Fruit fly (Drosophila melanogaster): ENCODE data around the gene ATPsynGL.

The ATPsynGL gene

dm6 chr2L:7741437-7741836, 5.6 kb upstream of the ATPsynGL start, which contains the start of gene Acp1:
Gene Acp1, minus strand, starts transcription at chr2L:7741537.
- TF ChIP-seq CG11093 (GFP tag; IDR thresholded peaks at IDR 0.05) (no peak), Jarid2 (GFP tag; optimal IDR thresholded peaks at IDR 0.05) (no peak)

DNA sequence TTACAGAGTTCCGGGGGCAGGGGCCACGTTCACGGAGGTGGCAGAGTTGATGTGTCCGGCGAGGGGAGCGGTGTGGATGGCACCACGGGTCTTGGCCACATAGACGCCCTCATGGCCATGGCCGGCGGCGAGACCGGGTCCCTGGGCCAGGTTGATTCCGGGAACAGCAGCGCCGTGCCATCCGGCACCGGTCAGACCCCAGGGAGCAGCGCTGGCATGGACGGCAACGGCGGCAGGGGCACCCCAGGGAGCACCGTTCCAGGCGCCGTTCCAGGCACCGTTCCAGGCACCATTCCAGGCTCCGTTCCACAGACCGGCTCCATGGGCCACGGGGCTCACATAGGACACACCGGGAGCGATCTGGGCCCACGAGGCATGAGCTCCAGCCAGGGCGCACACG, 2.9 kb upstream of the ATPsynGL start:
- no peak for TF ChIP-seq slbo (GFP tag; IDR thresholded peaks at IDR 0.05)
- peak; percentile 73 for TF ChIP-seq Hr39 (optimal IDR thresholded peaks at IDR 0.05)
- 0 out of 2 replicates have a peak, but pooled peaks have one; percentile 8 for TF ChIP-seq CG6272 (GFP tag; IDR thresholded peaks at IDR 0.05)
- peak; percentile 24; the same call in 1 of the 2 replicates for TF ChIP-seq Dref (GFP tag; IDR thresholded peaks at IDR 0.05)
- TF ChIP-seq zf30C (GFP tag; optimal IDR thresholded peaks at IDR 0.05) = no peak
- TF ChIP-seq CG11456 (GFP tag; IDR thresholded peaks at IDR 0.05) = 0 out of 3 replicates have a peak, but pooled peaks have one; percentile 65
- TF ChIP-seq CG31365 (tag; optimal IDR thresholded peaks at IDR 0.05) = no peak
- peak; percentile 13; the same call in 1 of the 2 replicates for TF ChIP-seq lmd (GFP tag; IDR thresholded peaks at IDR 0.05)

DNA sequence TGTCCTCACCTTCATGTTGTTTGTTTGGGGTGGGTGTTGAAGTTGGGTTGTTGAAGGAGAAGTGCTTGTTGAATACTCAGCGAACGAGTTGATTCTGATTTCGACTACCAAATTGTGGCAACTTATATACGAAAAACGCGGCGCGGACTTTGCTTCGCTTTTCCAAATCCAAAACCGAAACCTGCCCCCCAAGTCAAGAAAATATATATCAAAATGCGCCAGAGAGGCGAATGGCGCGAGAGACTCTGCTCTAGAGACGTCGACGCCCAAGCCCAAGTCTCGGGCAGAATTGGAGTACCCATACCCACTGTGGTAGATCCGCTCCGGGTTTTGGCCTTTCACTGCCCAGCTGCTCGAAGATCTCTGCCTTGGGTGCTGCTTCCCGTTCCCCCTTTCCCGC, 2.3 kb upstream of the ATPsynGL start, which contains the start of gene CG7214:
Gene CG7214 (minus strand): TSS at position 101 of the 400 bp plus-strand sequence.
- TF ChIP-seq CG17385 (GFP tag; optimal IDR thresholded peaks at IDR 0.05) = no peak
- TF ChIP-seq CG31441 (GFP tag; IDR thresholded peaks at IDR 0.05) = no peak
- no peak for TF ChIP-seq CG1233 (GFP tag; optimal IDR thresholded peaks at IDR 0.05)
- TF ChIP-seq ftz-f1 (GFP tag; optimal IDR thresholded peaks at IDR 0.05) = no peak
- TF ChIP-seq lmd (GFP tag; IDR thresholded peaks at IDR 0.05) = 0 out of 2 replicates have a peak, but pooled peaks have one; percentile 9
- 0 out of 2 replicates have a peak, but pooled peaks have one; percentile 25 for TF ChIP-seq Dref (GFP tag; IDR thresholded peaks at IDR 0.05)
- no peak for TF ChIP-seq CG8290 (GFP tag; optimal IDR thresholded peaks at IDR 0.05)
- TF ChIP-seq CG8290 (tag; optimal IDR thresholded peaks at IDR 0.05) = no peak

DNA sequence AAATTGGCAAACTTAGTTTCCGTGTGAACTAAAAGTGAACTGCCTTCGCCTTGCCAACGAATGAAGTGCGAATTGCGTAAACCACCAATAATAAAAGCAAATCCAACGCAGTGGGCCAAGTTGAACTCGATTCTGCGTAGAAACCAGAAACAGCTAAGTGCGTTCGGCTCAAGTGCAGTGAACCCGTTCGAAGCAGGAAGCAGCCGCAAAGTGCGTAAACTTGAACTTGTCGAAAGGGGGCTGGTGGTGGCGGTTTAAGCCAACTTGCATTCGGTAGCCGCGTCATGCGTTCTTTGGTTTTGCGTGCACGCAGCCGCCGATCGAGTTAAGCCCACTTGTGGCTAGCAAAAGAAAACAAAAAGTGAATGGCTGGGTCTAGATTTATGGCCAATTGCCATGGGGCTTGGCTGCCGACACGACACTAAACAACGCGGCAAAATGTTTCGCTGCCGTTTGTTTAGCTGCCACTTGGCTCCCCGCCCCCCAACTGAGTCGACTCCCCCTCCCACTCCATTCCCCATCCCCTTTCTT, 3.6 kb downstream of the ATPsynGL start:
- TF ChIP-seq CG6175 (GFP tag; IDR thresholded peaks at IDR 0.05) (peak; percentile 35; the same call in 1 of the 3 replicates), CG18476 (GFP tag; optimal IDR thresholded peaks at IDR 0.05) (no peak), crol (GFP tag; IDR thresholded peaks at IDR 0.05) (0 out of 2 replicates have a peak, but pooled peaks have one; percentile 23), CG11247 (GFP tag; IDR thresholded peaks at IDR 0.05) (0 out of 2 replicates have a peak, but pooled peaks have one; percentile 16), CG11456 (GFP tag; IDR thresholded peaks at IDR 0.05) (0 out of 3 replicates have a peak, but pooled peaks have one; percentile 6), CG10274 (GFP tag; optimal IDR thresholded peaks at IDR 0.05) (no peak), slp2 (GFP tag; optimal IDR thresholded peaks at IDR 0.05) (no peak), CG1603 (tag; optimal IDR thresholded peaks at IDR 0.05) (no peak)

DNA sequence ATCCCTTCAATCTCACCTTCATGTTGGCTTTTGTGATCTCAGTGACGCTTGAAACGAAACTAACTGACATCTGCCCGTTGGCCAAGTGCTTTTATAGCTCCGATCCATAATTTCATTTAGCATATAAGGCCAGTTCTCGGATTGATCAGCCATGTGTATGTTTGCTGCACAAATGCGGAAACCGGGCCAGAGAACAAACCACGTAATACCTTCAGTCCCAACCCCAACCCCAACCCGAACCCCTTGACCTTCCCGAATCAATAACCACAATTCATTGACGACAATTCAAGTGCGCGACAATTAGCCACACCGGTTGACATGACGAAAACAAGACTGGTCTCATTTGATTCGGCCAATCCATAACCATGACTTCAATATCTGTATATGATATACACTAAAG, 6.0 kb downstream of the ATPsynGL start, which contains the start of gene CG7203:
Gene CG7203 (minus strand): TSS at position 101 of the 400 bp plus-strand sequence.
- TF ChIP-seq CG1233 (GFP tag; optimal IDR thresholded peaks at IDR 0.05) (no peak), CG6654 (GFP tag; optimal IDR thresholded peaks at IDR 0.05) (no peak), nmo (GFP tag; optimal IDR thresholded peaks at IDR 0.05) (no peak), zfh1 (GFP tag; IDR thresholded peaks at IDR 0.05) (no peak), pnt (GFP tag; optimal IDR thresholded peaks at IDR 0.05) (no peak), lbe (GFP tag; optimal IDR thresholded peaks at IDR 0.05) (no peak)

- TF ChIP-seq schlank (tag; optimal IDR thresholded peaks at IDR 0.05) (no peak), Rfx (GFP tag; IDR thresholded peaks at IDR 0.05) (no peak), CG13775 (GFP tag; optimal IDR thresholded peaks at IDR 0.05) (no peak), Hr78 (GFP tag; optimal IDR thresholded peaks at IDR 0.05) (no peak), CG9932 (GFP tag; IDR thresholded peaks at IDR 0.05) (no peak), CG33557 (GFP tag; optimal IDR thresholded peaks at IDR 0.05) (no peak), disco-r (GFP tag; optimal IDR thresholded peaks at IDR 0.05) (no peak), CoRest (tag; optimal IDR thresholded peaks at IDR 0.05) (no peak), ERR (GFP tag; optimal IDR thresholded peaks at IDR 0.05) (no peak), ssp (GFP tag; IDR thresholded peaks at IDR 0.05) (no peak), dmrt11E (tag; optimal IDR thresholded peaks at IDR 0.05) (no peak), Bdp1 (GFP tag; optimal IDR thresholded peaks at IDR 0.05) (no peak), CG10274 (GFP tag; optimal IDR thresholded peaks at IDR 0.05) (no peak), da (GFP tag; optimal IDR thresholded peaks at IDR 0.05) (no peak), CG13123 (GFP tag; optimal IDR thresholded peaks at IDR 0.05) (no peak)
Measured at dm6 chr2L:7753874-7754273, 6.8 kb downstream of the ATPsynGL start, which contains the start of gene CG46025. Gene CG46025, plus strand, starts transcription at chr2L:7754174.

Data from whole organism, embryonic.